Worm (Caenorhabditis elegans): ENCODE results near the gene T04C9.3.

ce11 chrIII:6002024-6002423, 16.6 kb downstream of the T04C9.3 start:
- TF ChIP-seq klf-2 (GFP tag; conservative IDR thresholded peaks at IDR 0.05), result no peak
- TF ChIP-seq T22C8.4 (GFP tag; IDR thresholded peaks at IDR 0.05), result no peak
- TF ChIP-seq flt-1 (GFP tag; IDR thresholded peaks at IDR 0.05), result no peak
- no peak for TF ChIP-seq tab-1 (GFP tag; IDR thresholded peaks at IDR 0.05)
- no peak for TF ChIP-seq ztf-29 (GFP tag; IDR thresholded peaks at IDR 0.05)
- no peak for TF ChIP-seq ref-1 (GFP tag; conservative IDR thresholded peaks at IDR 0.05)
- no peak for TF ChIP-seq med-1 (GFP tag; optimal IDR thresholded peaks at IDR 0.05; ENCODE audit: insufficient read depth)
- TF ChIP-seq cog-1 (tag; optimal IDR thresholded peaks at IDR 0.05), result no peak
- no peak for TF ChIP-seq ztf-23 (GFP tag; IDR thresholded peaks at IDR 0.05)
